Worm (Caenorhabditis elegans): ENCODE measurements around the gene F10E7.2.

The F10E7.2 gene

ce11 chrII:7131871-7132693 lies 10.0 kb downstream of the F10E7.2 start, which contains the start of the genes T07F8.4 and gld-3:
Gene T07F8.4 (minus strand): TSS chrII:7132032.
Gene gld-3 (plus strand): TSS chrII:7132643.
- TF ChIP-seq ztf-28 (GFP tag; IDR thresholded peaks at IDR 0.05) (0 out of 2 replicates have a peak, but pooled peaks have one; percentile 4), xnd-1 (tag; optimal IDR thresholded peaks at IDR 0.05) (peak; percentile 85), lin-54 (GFP tag; optimal IDR thresholded peaks at IDR 0.05) (peak; percentile 71), F33H1.4 (GFP tag; IDR thresholded peaks at IDR 0.05) (peak; percentile 87), hmg-20 (GFP tag; IDR thresholded peaks at IDR 0.05) (no peak), ztf-18 (tag; optimal IDR thresholded peaks at IDR 0.05) (peak; percentile 35), D2030.7 (GFP tag; IDR thresholded peaks at IDR 0.05) (peak; percentile 72), tbp1 (GFP tag; optimal IDR thresholded peaks at IDR 0.05) (no peak), efl-1 (GFP tag; optimal IDR thresholded peaks at IDR 0.05) (peak; percentile 82), dox-1 (GFP tag; IDR thresholded peaks at IDR 0.05) (peak; percentile 69), F49E8.2 (tag; optimal IDR thresholded peaks at IDR 0.05; ENCODE audit: insufficient read depth) (peak; percentile 58), ztf-25 (GFP tag; IDR thresholded peaks at IDR 0.05) (no peak), ekl-4 (GFP tag; IDR thresholded peaks at IDR 0.05) (0 out of 2 replicates have a peak, but pooled peaks have one; percentile 28), lsl-1 (GFP tag; optimal IDR thresholded peaks at IDR 0.05) (peak; percentile 96), him-1 (tag; optimal IDR thresholded peaks at IDR 0.05) (peak; percentile 24), dpl-1 (GFP tag; optimal IDR thresholded peaks at IDR 0.05) (peak; percentile 29), aptf-3 (GFP tag; IDR thresholded peaks at IDR 0.05) (no peak), madf-6 (GFP tag; IDR thresholded peaks at IDR 0.05) (peak; percentile 93), nhr-179 (tag; optimal IDR thresholded peaks at IDR 0.05) (no peak), hsf-1 (GFP tag; IDR thresholded peaks at IDR 0.05) (no peak), madf-8 (GFP tag; conservative IDR thresholded peaks at IDR 0.05) (peak; percentile 81), Y79H2A.3 (GFP tag; conservative IDR thresholded peaks at IDR 0.05) (no peak), ceh-91 (GFP tag; IDR thresholded peaks at IDR 0.05) (peak; percentile 80), atf-7 (tag; optimal IDR thresholded peaks at IDR 0.05) (no peak), mel-28 (tag; optimal IDR thresholded peaks at IDR 0.05; ENCODE audit: borderline replicate concordance) (no peak), F39B2.1 (GFP tag; IDR thresholded peaks at IDR 0.05) (no peak), Y95B8A.8 (GFP tag; IDR thresholded peaks at IDR 0.05) (0 out of 2 replicates have a peak, but pooled peaks have one; percentile 37), snpc-4 (GFP tag; optimal IDR thresholded peaks at IDR 0.05) (no peak), snpc-4 (tag; optimal IDR thresholded peaks at IDR 0.05) (peak in 2 of 4 experiments; percentile 15 to 32), snpc-3.4 (tag; optimal IDR thresholded peaks at IDR 0.05) (peak; percentile 24)

ce11 chrII:7139064-7139463 lies 17.0 kb downstream of the F10E7.2 start:
- TF ChIP-seq nhr-80 (tag; optimal IDR thresholded peaks at IDR 0.05), result peak; percentile 28
- no peak for TF ChIP-seq egl-18 (GFP tag; IDR thresholded peaks at IDR 0.05)

ce11 chrII:7144307-7144706 lies 22.3 kb downstream of the F10E7.2 start, which contains the start of gene npr-31:
Gene npr-31 (plus strand): TSS chrII:7144607.
- TF ChIP-seq ceh-40 (GFP tag; IDR thresholded peaks at IDR 0.05), result no peak
- no peak for TF ChIP-seq lag-1 (GFP tag; IDR thresholded peaks at IDR 0.05)
- no peak for TF ChIP-seq zfh-2 (GFP tag; conservative IDR thresholded peaks at IDR 0.05)
- no peak for TF ChIP-seq hlh-26 (GFP tag; conservative IDR thresholded peaks at IDR 0.05)
- TF ChIP-seq cebp-2 (GFP tag; IDR thresholded peaks at IDR 0.05), result no peak
- TF ChIP-seq hsf-1 (GFP tag; IDR thresholded peaks at IDR 0.05), result no peak
- TF ChIP-seq F22D6.2 (tag; optimal IDR thresholded peaks at IDR 0.05), result no peak
- TF ChIP-seq F39B2.1 (GFP tag; IDR thresholded peaks at IDR 0.05), result no peak
